Fruit fly (Drosophila melanogaster) whole organism, prepupa: Measurements from ENCODE around the gene Wdr59.
A peak's percentile ranks its signal among the peaks of the same experiment; 100 is the strongest.

Source experiments
- Blimp-1 ChIP-seq: fragments of 200-800 bp; sonication (Bioruptor generic); optimal IDR thresholded peaks from 3 replicates; lab custom pipeline; 2017; ENCODE audit warnings: missing biosample characterization, missing genetic modification characterization, mild to moderate bottlenecking, moderate library complexity, missing genetic modification reagents
- CG10631 ChIP-seq: fragments of 200-800 bp; sonication (Bioruptor generic); optimal IDR thresholded peaks from 2 replicates; lab custom pipeline; 2016; ENCODE audit warnings: missing biosample characterization, missing genetic modification characterization
- CG32006 ChIP-seq: fragments of 200-800 bp; sonication (Bioruptor generic); optimal IDR thresholded peaks from 3 replicates; lab custom pipeline; 2017; ENCODE audit warnings: missing biosample characterization, mild to moderate bottlenecking, missing genetic modification characterization
- CG6808 ChIP-seq: fragments of 200-800 bp; sonication (Bioruptor generic); optimal IDR thresholded peaks from 3 replicates; lab custom pipeline; 2017; ENCODE audit warnings: missing biosample characterization, missing genetic modification characterization, mild to moderate bottlenecking, moderate library complexity, missing genetic modification reagents
- Hr38 ChIP-seq: sonication (Bioruptor generic); optimal IDR thresholded peaks from 2 replicates; lab custom pipeline; 2016; ENCODE audit warnings: missing biosample characterization, missing genetic modification characterization
- Lpt ChIP-seq: fragments of 200-800 bp; sonication (Bioruptor generic); optimal IDR thresholded peaks from 3 replicates; lab custom pipeline; 2016; ENCODE audit warnings: missing biosample characterization, missing genetic modification characterization
- esn ChIP-seq: fragments of 200-800 bp; sonication (Bioruptor generic); optimal IDR thresholded peaks from 2 replicates; lab custom pipeline; 2016; ENCODE audit warnings: missing biosample characterization, mild to moderate bottlenecking, missing genetic modification characterization, moderate library complexity
- net ChIP-seq: fragments of 200-800 bp; sonication (Bioruptor generic); optimal IDR thresholded peaks from 3 replicates; lab custom pipeline; 2016; ENCODE audit warnings: missing biosample characterization, missing genetic modification characterization

DNA sequence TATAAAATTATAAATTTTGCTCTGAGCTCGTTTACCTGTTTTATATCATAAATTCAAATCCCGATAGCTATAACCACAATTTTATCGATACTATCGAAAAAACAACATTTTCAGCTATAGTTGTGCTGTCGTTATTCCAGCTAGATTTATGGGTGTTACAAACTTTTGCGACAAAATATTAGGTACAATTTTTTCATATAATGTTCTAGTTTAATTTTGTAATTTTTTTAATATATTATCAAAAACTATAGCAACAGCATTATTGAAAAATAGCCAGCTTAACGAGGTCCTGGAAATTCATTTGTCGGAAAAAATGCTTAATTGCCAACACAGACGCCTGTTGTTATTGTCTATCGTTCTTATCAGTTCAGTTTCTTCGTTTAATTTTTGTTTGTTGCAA is at the start of gene Wdr59:
- TF ChIP-seq Hr38: no peak
- TF ChIP-seq CG10631 (GFP tag; lab: Kevin White, UChicago): no peak
- TF ChIP-seq Blimp-1: no peak
- TF ChIP-seq net (GFP tag; lab: Kevin White, UChicago): no peak
- TF ChIP-seq Lpt: no peak
- no peak for TF ChIP-seq CG32006 (GFP tag; lab: Kevin White, UChicago)
- peak; percentile 62 for TF ChIP-seq esn (GFP tag; lab: Kevin White, UChicago)
- no peak for TF ChIP-seq CG6808
